Fruit fly (Drosophila melanogaster) whole organism, adult: ENCODE data around the gene CG15382.

Experiments
- CG11617 ChIP-seq: fragments of 200-800 bp; sonication (Bioruptor generic); optimal IDR thresholded peaks from 2 replicates; lab custom pipeline; 2017; ENCODE audit warnings: mild to moderate bottlenecking, missing biosample characterization, missing genetic modification reagents, missing genetic modification characterization
- CG12768 ChIP-seq: fragments of 200-800 bp; sonication (Bioruptor generic); optimal IDR thresholded peaks from 2 replicates; lab custom pipeline; 2017; ENCODE audit warnings: missing biosample characterization, missing genetic modification characterization, mild to moderate bottlenecking, moderate library complexity, missing genetic modification reagents
- CG14711 ChIP-seq: fragments of 200-800 bp; sonication (Bioruptor generic); optimal IDR thresholded peaks from 2 replicates; lab custom pipeline; 2018; ENCODE audit warnings: missing biosample characterization, mild to moderate bottlenecking, missing genetic modification characterization, moderate library complexity
- CG1620 ChIP-seq: fragments of 200-800 bp; sonication (Bioruptor generic); optimal IDR thresholded peaks from 2 replicates; lab custom pipeline; 2016; ENCODE audit warnings: missing biosample characterization, missing genetic modification characterization
- CG33017 ChIP-seq: fragments of 200-800 bp; sonication (Bioruptor generic); optimal IDR thresholded peaks from 2 replicates; lab custom pipeline; 2018; ENCODE audit warnings: missing biosample characterization, mild to moderate bottlenecking, missing genetic modification characterization, moderate library complexity
- CG5204 ChIP-seq: fragments of 200-800 bp; sonication (Bioruptor generic); optimal IDR thresholded peaks from 2 replicates; lab custom pipeline; 2016; ENCODE audit warnings: missing biosample characterization, missing genetic modification characterization
- CG7045 ChIP-seq: fragments of 200-800 bp; sonication (Bioruptor generic); optimal IDR thresholded peaks from 2 replicates; lab custom pipeline; 2017; ENCODE audit warnings: missing biosample characterization, mild to moderate bottlenecking, missing genetic modification characterization
- CG7101 ChIP-seq: fragments of 200-800 bp; sonication (Bioruptor generic); optimal IDR thresholded peaks from 2 replicates; lab custom pipeline; 2018; ENCODE audit warnings: missing biosample characterization, mild to moderate bottlenecking, missing genetic modification characterization, moderate library complexity
- Clk ChIP-seq: fragments of 200-800 bp; sonication (Bioruptor generic); optimal IDR thresholded peaks from 2 replicates; lab custom pipeline; 2017; ENCODE audit warnings: missing biosample characterization, missing genetic modification characterization
- Crg-1 ChIP-seq: fragments of 200-800 bp; sonication (Bioruptor generic); optimal IDR thresholded peaks from 2 replicates; lab custom pipeline; 2016; ENCODE audit warnings: missing biosample characterization, missing genetic modification characterization
- Hr96 ChIP-seq: fragments of 200-800 bp; sonication (Bioruptor generic); optimal IDR thresholded peaks from 2 replicates; lab custom pipeline; 2016; ENCODE audit warnings: missing biosample characterization, missing genetic modification characterization
- Mnt ChIP-seq: fragments of 200-800 bp; sonication (Bioruptor generic); optimal IDR thresholded peaks from 2 replicates; lab custom pipeline; 2016; ENCODE audit warnings: missing biosample characterization, mild to moderate bottlenecking, missing genetic modification characterization
- bab1 ChIP-seq: fragments of 200-800 bp; sonication (Bioruptor generic); optimal IDR thresholded peaks from 3 replicates; lab custom pipeline; 2019; ENCODE audit warnings: missing biosample characterization, mild to moderate bottlenecking, missing genetic modification characterization, moderate library complexity
- cic ChIP-seq: fragments of 200-800 bp; sonication (Bioruptor generic); optimal IDR thresholded peaks from 2 replicates; lab custom pipeline; 2017; ENCODE audit warnings: missing biosample characterization, mild to moderate bottlenecking, missing genetic modification characterization, moderate library complexity
- cnc ChIP-seq, 2 experiments: fragments of >200 bp; optimal IDR thresholded peaks; 2 replicates each; lab custom pipeline; 2017
- kay ChIP-seq: fragments of 200-800 bp; sonication (Bioruptor generic); peaks from one replicate; lab custom pipeline; 2016; ENCODE audit warnings: missing biosample characterization, missing genetic modification characterization, borderline replicate concordance
- ovo ChIP-seq: fragments of 200-800 bp; sonication (Bioruptor generic); optimal IDR thresholded peaks from 2 replicates; lab custom pipeline; 2016; ENCODE audit warnings: missing biosample characterization, missing genetic modification characterization
- pad ChIP-seq: fragments of 200-800 bp; sonication (Bioruptor generic); optimal IDR thresholded peaks from 3 replicates; lab custom pipeline; 2017; ENCODE audit warnings: missing biosample characterization, missing genetic modification characterization, mild to moderate bottlenecking, moderate library complexity, missing genetic modification reagents
- tj ChIP-seq: fragments of 200-800 bp; sonication (Bioruptor generic); optimal IDR thresholded peaks from 3 replicates; lab custom pipeline; 2017; ENCODE audit warnings: missing biosample characterization, mild to moderate bottlenecking, missing genetic modification characterization, moderate library complexity
- toe ChIP-seq: fragments of 200-800 bp; sonication (Bioruptor generic); optimal IDR thresholded peaks from 2 replicates; lab custom pipeline; 2016; ENCODE audit warnings: missing biosample characterization, missing genetic modification characterization

CG15382 gene

dm6 chr2L:2189100-2189499 lies 33.5 kb downstream of the CG15382 start:
- TF ChIP-seq Clk (no peak), CG12768 (no peak), bab1 (no peak), pad (GFP tag; lab: Kevin White, UChicago) (no peak), CG7101 (tag; lab: Kevin White, UChicago) (no peak), Crg-1 (GFP tag; lab: Kevin White, UChicago) (no peak), Hr96 (GFP tag; lab: Kevin White, UChicago) (no peak), cnc (optimal IDR thresholded peaks at IDR 0.05; lab: Kevin White, UChicago) (no peak), CG7045 (GFP tag; lab: Kevin White, UChicago) (no peak), ovo (GFP tag; lab: Kevin White, UChicago) (no peak), cic (GFP tag; lab: Kevin White, UChicago) (no peak)

DNA sequence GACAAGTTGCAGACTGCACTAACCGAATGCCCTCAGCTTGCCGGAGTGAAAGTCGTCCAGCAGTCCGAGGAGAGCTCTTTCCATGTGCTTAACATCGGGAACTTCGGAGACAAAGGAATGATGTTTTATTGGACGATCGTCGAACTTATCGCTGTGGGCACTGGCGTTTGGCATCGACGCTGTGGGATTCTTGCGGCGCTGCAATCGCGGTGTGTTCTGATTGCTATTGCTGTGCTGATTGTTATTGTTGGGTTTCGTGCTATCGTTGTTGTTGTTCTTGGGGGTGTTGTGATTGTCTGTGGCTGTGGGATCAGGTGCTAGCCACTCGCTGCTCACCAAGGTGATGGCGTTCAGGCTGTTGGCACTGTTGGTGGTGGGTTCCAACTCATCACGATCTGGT lies 35.1 kb downstream of the CG15382 start:
- TF ChIP-seq Hr96 (GFP tag; lab: Kevin White, UChicago): no peak
- TF ChIP-seq bab1: no peak

DNA sequence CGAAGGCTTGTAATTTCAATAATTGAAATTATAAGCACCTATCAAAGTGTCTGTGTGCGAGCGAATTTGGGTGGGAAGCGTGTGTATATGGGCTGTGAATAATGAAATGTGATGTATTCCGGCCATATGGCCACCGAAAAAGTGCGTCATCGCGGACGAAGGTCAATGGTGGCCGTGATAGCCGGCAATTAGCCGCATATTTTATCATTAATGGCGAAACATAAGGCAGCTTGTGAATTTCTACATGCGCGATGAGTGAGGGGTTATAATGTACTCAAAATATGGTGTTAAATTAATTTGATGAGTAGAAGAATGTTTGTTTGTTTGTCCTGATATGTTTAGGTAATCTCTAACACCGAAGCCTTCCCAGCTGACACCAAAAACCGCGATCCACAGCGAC lies 35.9 kb downstream of the CG15382 start:
- TF ChIP-seq kay (GFP tag; lab: Kevin White, UChicago): no peak
- no peak for TF ChIP-seq toe (GFP tag; lab: Kevin White, UChicago)
- TF ChIP-seq CG11617 (GFP tag; lab: Kevin White, UChicago): no peak
- no peak for TF ChIP-seq pad (GFP tag; lab: Kevin White, UChicago)
- TF ChIP-seq tj: no peak
- TF ChIP-seq CG7045 (GFP tag; lab: Kevin White, UChicago): no peak
- TF ChIP-seq ovo (GFP tag; lab: Kevin White, UChicago): no peak
- no peak for TF ChIP-seq CG12768
- TF ChIP-seq CG33017 (tag; lab: Kevin White, UChicago): no peak
- no peak for TF ChIP-seq CG1620 (GFP tag; lab: Kevin White, UChicago)
- TF ChIP-seq Mnt (GFP tag; lab: Kevin White, UChicago): no peak
- TF ChIP-seq CG14711: no peak
- TF ChIP-seq Clk: no peak
- TF ChIP-seq cnc (optimal IDR thresholded peaks at IDR 0.05; lab: Kevin White, UChicago): no peak

- no peak for TF ChIP-seq Hr96 (GFP tag; lab: Kevin White, UChicago)
- no peak for TF ChIP-seq Clk
- TF ChIP-seq Crg-1 (GFP tag; lab: Kevin White, UChicago): peak; percentile 29
- no peak for TF ChIP-seq CG33017 (tag; lab: Kevin White, UChicago)
- TF ChIP-seq bab1: peak; percentile 67
- no peak for TF ChIP-seq cnc (optimal IDR thresholded peaks at IDR 0.05; lab: Kevin White, UChicago)
- TF ChIP-seq Mnt (GFP tag; lab: Kevin White, UChicago): peak; percentile 4
- TF ChIP-seq CG1620 (GFP tag; lab: Kevin White, UChicago): peak; percentile 36
- no peak for TF ChIP-seq CG11617 (GFP tag; lab: Kevin White, UChicago)
- TF ChIP-seq CG12768: no peak
- TF ChIP-seq ovo (GFP tag; lab: Kevin White, UChicago): no peak
- no peak for TF ChIP-seq toe (GFP tag; lab: Kevin White, UChicago)
- TF ChIP-seq CG7101 (tag; lab: Kevin White, UChicago): no peak
- TF ChIP-seq kay (GFP tag; lab: Kevin White, UChicago): no peak
- TF ChIP-seq CG14711: no peak
- peak; percentile 13 for TF ChIP-seq cic (GFP tag; lab: Kevin White, UChicago)
- TF ChIP-seq pad (GFP tag; lab: Kevin White, UChicago): peak; percentile 10
- TF ChIP-seq CG5204 (GFP tag; lab: Kevin White, UChicago): no peak
- no peak for TF ChIP-seq CG7045 (GFP tag; lab: Kevin White, UChicago)
- TF ChIP-seq tj: no peak
Measured at dm6 chr2L:2192123-2192601, 36.6 kb downstream of the CG15382 start, which contains the start of gene CG10874. TSS of gene CG10874 (minus strand) at chr2L:2192386.

DNA sequence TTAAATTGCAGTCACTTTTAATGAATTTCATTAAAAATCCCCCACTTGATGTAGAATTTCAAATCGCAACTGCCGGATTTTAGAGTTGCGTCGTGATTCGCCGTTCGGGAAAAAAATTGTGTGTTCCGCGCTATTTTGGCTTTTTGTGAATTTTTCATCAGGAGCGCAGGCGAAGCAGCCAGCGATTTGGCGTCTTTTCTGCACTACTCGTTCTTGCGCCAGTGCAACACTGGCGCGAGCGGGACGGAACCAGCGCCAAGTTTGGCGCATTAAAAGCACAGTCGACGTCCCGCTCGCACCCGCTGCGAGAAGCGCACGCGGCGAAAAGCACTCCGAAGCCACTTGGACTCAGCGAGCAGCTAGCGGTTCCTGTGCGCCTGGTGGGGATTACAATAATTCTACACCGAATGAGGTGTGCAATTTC lies 37.8 kb downstream of the CG15382 start:
- TF ChIP-seq CG5204 (GFP tag; lab: Kevin White, UChicago) (no peak), toe (GFP tag; lab: Kevin White, UChicago) (peak; percentile 54), CG7045 (GFP tag; lab: Kevin White, UChicago) (peak; percentile 29), Crg-1 (GFP tag; lab: Kevin White, UChicago) (peak; percentile 52), tj (peak; percentile 92), cic (GFP tag; lab: Kevin White, UChicago) (peak; percentile 95), kay (GFP tag; lab: Kevin White, UChicago) (no peak), ovo (GFP tag; lab: Kevin White, UChicago) (peak; percentile 82), CG1620 (GFP tag; lab: Kevin White, UChicago) (peak; percentile 76), bab1 (peak; percentile 85), CG33017 (tag; lab: Kevin White, UChicago) (peak; percentile 16), CG11617 (GFP tag; lab: Kevin White, UChicago) (peak; percentile 43), CG14711 (peak; percentile 92), Mnt (GFP tag; lab: Kevin White, UChicago) (peak; percentile 99), Clk (peak; percentile 3), Hr96 (GFP tag; lab: Kevin White, UChicago) (peak; percentile 83), pad (GFP tag; lab: Kevin White, UChicago) (peak; percentile 86), cnc (optimal IDR thresholded peaks at IDR 0.05; lab: Kevin White, UChicago) (no peak), CG7101 (tag; lab: Kevin White, UChicago) (peak; percentile 39), CG12768 (peak; percentile 47)

- TF ChIP-seq CG7101 (tag; lab: Kevin White, UChicago) (no peak), tj (peak; percentile 38), kay (GFP tag; lab: Kevin White, UChicago) (no peak), ovo (GFP tag; lab: Kevin White, UChicago) (no peak), CG5204 (GFP tag; lab: Kevin White, UChicago) (no peak), toe (GFP tag; lab: Kevin White, UChicago) (no peak)
Measured at dm6 chr2L:2194305-2194828, 38.8 kb downstream of the CG15382 start.
